Worm (Caenorhabditis elegans): ENCODE measurements around the gene fbxb-74.

The fbxb-74 gene

DNA sequence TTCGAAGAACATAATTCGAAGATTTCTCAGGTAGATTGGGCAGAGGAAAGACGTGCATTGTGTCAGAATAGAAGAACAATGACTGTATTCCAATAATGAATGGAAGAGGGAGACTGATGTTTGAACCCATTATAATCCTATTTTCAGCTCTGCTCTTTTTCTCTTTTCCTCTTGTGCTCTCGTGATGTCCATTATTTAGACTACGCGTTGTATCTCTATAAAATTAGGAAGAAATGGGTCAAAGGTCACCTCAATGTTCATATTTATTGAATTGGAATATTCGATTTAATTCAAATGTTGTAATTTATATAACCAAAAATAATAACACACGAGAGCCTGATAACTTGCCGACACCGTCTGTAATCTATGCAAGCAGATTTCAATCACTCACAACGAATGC, at the start of gene fbxb-74:
Gene fbxb-74 (minus strand): TSS at position 101 of the 400 bp plus-strand sequence.
- TF ChIP-seq ref-2 (tag; optimal IDR thresholded peaks at IDR 0.05) (no peak), lim-6 (tag; optimal IDR thresholded peaks at IDR 0.05) (no peak), ceh-19 (GFP tag; optimal IDR thresholded peaks at IDR 0.05) (no peak), gmeb-2 (tag; optimal IDR thresholded peaks at IDR 0.05) (no peak), ceh-6 (GFP tag; optimal IDR thresholded peaks at IDR 0.05) (no peak), hlh-6 (tag; optimal IDR thresholded peaks at IDR 0.05) (no peak), unc-86 (tag; optimal IDR thresholded peaks at IDR 0.05) (no peak), ceh-45 (GFP tag; IDR thresholded peaks at IDR 0.05) (no peak), mec-3 (tag; optimal IDR thresholded peaks at IDR 0.05; ENCODE audit: borderline replicate concordance) (no peak), tbx-7 (tag; optimal IDR thresholded peaks at IDR 0.05) (no peak), madf-2 (tag; optimal IDR thresholded peaks at IDR 0.05) (no peak), elt-4 (tag; optimal IDR thresholded peaks at IDR 0.05) (no peak), ceh-31 (tag; optimal IDR thresholded peaks at IDR 0.05) (no peak)

DNA sequence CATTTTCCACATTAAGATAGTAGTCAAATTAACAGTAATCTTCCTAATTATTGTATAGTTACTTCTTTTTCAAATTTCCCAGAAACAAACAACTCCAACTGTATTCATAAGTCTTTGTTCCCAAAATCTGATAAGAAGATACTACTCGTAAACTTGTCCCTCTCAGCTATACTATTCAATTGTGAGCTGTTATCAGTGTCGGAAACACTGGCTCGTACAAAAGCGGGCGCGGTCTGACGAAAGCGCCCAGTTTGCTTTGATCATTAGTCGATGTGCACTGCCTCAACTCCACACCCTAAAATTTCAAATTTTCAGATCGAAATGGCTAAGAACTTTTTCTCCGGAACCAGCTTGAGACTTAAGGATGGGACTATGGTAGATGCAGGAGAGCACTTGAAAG, 47.6 kb upstream of the fbxb-74 start, which contains the start of gene trx-3:
Gene trx-3 (plus strand): TSS at position 291 of the 400 bp plus-strand sequence.
- TF ChIP-seq unc-55 (GFP tag; optimal IDR thresholded peaks at IDR 0.05) (no peak), pat-9 (tag; optimal IDR thresholded peaks at IDR 0.05) (no peak), fkh-6 (tag; optimal IDR thresholded peaks at IDR 0.05) (no peak), eyg-1 (tag; optimal IDR thresholded peaks at IDR 0.05) (no peak), ztf-16 (tag; optimal IDR thresholded peaks at IDR 0.05) (no peak)

DNA sequence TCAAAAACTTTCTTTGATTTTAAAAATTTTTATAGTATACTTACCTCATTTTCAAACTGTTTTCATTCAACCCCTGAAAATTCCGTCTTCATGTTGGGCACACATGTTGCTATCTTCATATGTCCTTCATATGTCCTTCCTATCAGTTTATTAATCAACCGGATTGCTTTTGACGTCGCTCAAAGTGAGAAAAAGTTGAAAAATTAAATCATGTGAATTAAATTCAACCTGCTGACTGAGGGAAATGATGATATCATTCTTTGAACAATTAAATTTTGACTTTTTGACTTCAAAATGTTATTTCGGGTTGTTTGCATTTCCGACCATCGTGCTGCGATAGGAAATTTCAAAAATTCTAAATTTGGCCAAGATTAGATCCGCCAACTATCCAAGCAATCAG, 45.5 kb upstream of the fbxb-74 start:
- TF ChIP-seq zip-5 (tag; optimal IDR thresholded peaks at IDR 0.05) (no peak), pha-4 (tag; optimal IDR thresholded peaks at IDR 0.05) (no peak), mec-3 (tag; optimal IDR thresholded peaks at IDR 0.05; ENCODE audit: borderline replicate concordance) (no peak), fkh-6 (tag; optimal IDR thresholded peaks at IDR 0.05) (no peak), hlh-8 (tag; optimal IDR thresholded peaks at IDR 0.05) (no peak), nhr-11 (tag; optimal IDR thresholded peaks at IDR 0.05) (no peak), pag-3 (tag; optimal IDR thresholded peaks at IDR 0.05; ENCODE audit: borderline replicate concordance) (no peak), dve-1 (tag; optimal IDR thresholded peaks at IDR 0.05) (no peak), ztf-16 (tag; optimal IDR thresholded peaks at IDR 0.05) (no peak), npax-4 (tag; optimal IDR thresholded peaks at IDR 0.05) (no peak), hlh-15 (tag; optimal IDR thresholded peaks at IDR 0.05) (no peak), ttx-3 (tag; optimal IDR thresholded peaks at IDR 0.05) (no peak), ceh-24 (tag; optimal IDR thresholded peaks at IDR 0.05) (no peak), ceh-6 (GFP tag; optimal IDR thresholded peaks at IDR 0.05) (no peak), ceh-31 (tag; optimal IDR thresholded peaks at IDR 0.05) (no peak)

DNA sequence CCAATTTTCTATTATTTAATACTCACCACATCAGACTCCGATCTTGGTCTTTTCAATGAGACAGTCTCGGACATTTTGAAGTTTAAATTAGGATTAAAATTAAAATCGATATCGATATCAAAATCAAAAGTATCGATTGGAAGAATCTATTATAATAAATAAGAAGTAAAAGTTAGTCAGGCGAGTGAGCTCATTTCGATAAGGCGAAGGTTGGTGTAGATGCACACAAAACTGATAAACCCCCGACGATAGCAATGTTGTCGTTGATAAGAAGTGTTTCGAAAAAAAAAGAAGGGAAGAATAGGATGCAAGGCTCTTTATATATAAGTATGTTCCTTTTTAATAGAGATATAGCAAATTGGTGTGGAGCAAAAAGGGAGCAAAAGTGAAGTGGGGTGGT, 43.4 kb upstream of the fbxb-74 start, which contains the start of gene M01H9.4:
Gene M01H9.4 (minus strand): TSS at position 379 of the 400 bp plus-strand sequence.
- TF ChIP-seq sdc-2 (tag; optimal IDR thresholded peaks at IDR 0.05) (no peak), elt-2 (tag; optimal IDR thresholded peaks at IDR 0.05) (peak; percentile 98), hlh-30 (tag; optimal IDR thresholded peaks at IDR 0.05; ENCODE audit: insufficient read depth) (no peak), fkh-6 (tag; optimal IDR thresholded peaks at IDR 0.05) (no peak), pqm-1 (tag; optimal IDR thresholded peaks at IDR 0.05) (peak; percentile 4)

DNA sequence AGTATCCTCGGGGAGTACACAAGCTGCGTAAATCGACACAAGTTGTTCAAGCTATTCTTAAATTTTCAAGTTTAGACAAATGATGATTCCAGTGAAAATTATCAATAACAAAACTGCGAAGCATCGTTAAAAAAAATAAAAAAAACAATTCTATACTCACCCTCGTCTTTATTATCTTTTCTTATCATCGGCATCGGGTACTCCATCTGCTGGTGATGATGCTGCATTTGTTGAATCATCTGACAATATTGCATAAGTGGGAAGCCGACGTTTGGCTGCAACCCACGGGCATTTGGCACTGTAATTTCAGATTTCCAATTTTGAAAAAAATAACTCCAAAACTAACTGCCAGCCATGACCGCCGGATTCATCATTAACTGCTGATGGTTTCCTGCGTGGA, 42.2 kb upstream of the fbxb-74 start:
- no peak for TF ChIP-seq rnt-1 (tag; optimal IDR thresholded peaks at IDR 0.05)
- no peak for TF ChIP-seq mec-3 (tag; optimal IDR thresholded peaks at IDR 0.05; ENCODE audit: borderline replicate concordance)
- no peak for TF ChIP-seq ceh-18 (tag; optimal IDR thresholded peaks at IDR 0.05)
- no peak for TF ChIP-seq syd-9 (tag; optimal IDR thresholded peaks at IDR 0.05)
- no peak for TF ChIP-seq hlh-13 (GFP tag; optimal IDR thresholded peaks at IDR 0.05)
